Worm (Caenorhabditis elegans) whole organism, early embryonic: ENCODE data around the gene pdhb-1.

Experiments
- ama-1 ChIP-seq: fragments of 150-350 bp; optimal IDR thresholded peaks from 2 replicates; lab custom pipeline; 2014
- ceh-13 ChIP-seq: fragments of 200-800 bp; sonication (Bioruptor generic); optimal IDR thresholded peaks from 2 replicates; lab custom pipeline; 2018; ENCODE audit warnings: mild to moderate bottlenecking, missing genetic modification characterization, missing compliant biosample characterization
- ceh-36 ChIP-seq: sonication (generic microtip); optimal IDR thresholded peaks from 2 replicates; lab custom pipeline; 2016; ENCODE audit warnings: missing genetic modification characterization, inconsistent platforms, missing compliant biosample characterization
- flt-1 ChIP-seq: fragments of 200-800 bp; sonication (Bioruptor generic); IDR thresholded peaks from 2 replicates; pipeline ENCODE4 v1.3.6; 2022; ENCODE audit warnings: missing genetic modification characterization, missing compliant biosample characterization
- hmg-4 ChIP-seq: fragments of 200-800 bp; sonication (Bioruptor generic); optimal IDR thresholded peaks from 2 replicates; lab custom pipeline; 2018; ENCODE audit warnings: mild to moderate bottlenecking, missing genetic modification characterization, missing compliant biosample characterization
- pes-1 ChIP-seq: fragments of 200-800 bp; sonication (Bioruptor generic); IDR thresholded peaks from 2 replicates; pipeline ENCODE4 v1.3.6; 2022; ENCODE audit warnings: missing genetic modification reagents, missing genetic modification characterization, missing compliant biosample characterization
- scrt-1 ChIP-seq: fragments of 200-800 bp; sonication (Bioruptor generic); IDR thresholded peaks from 2 replicates; pipeline ENCODE4 v1.3.6; 2022; ENCODE audit warnings: missing genetic modification characterization, missing compliant biosample characterization
- sea-1 ChIP-seq: fragments of 200-800 bp; sonication (Bioruptor generic); conservative IDR thresholded peaks from 2 replicates; pipeline ENCODE4 v1.3.6; 2022; ENCODE audit warnings: missing genetic modification characterization, missing compliant biosample characterization

DNA sequence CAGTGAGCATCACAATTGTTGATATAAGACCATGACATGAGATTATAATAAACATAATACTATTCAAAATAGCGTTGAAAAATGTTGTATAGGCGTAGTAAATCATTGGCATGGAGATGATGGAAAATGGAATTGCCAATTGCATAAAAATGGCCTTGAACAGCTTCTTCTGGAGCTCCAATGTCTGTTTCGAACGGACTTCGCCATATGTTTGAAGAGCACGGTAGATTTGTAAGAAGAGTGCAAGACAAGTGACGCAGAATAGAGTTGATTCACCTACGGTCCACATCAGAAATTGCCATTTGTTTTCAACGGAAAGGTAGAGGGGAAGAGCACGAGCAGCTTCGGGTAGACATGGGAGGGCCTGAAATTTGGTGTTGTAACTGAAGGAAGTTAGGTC, 47.9 kb downstream of the pdhb-1 start:
- TF ChIP-seq pes-1 (GFP tag; lab: Robert Waterston, UW): no peak
- no peak for TF ChIP-seq ama-1
- no peak for TF ChIP-seq sea-1 (GFP tag; lab: Robert Waterston, UW)
- no peak for TF ChIP-seq ceh-13
- TF ChIP-seq ceh-36 (tag; lab: Kevin White, UChicago): no peak
- no peak for TF ChIP-seq scrt-1 (GFP tag; lab: Robert Waterston, UW)
- no peak for TF ChIP-seq flt-1
- no peak for TF ChIP-seq hmg-4 (GFP tag; lab: Kevin White, UChicago)
